Fruit fly (Drosophila melanogaster): ENCODE measurements around the gene CG6171.

CG6171 gene

DNA sequence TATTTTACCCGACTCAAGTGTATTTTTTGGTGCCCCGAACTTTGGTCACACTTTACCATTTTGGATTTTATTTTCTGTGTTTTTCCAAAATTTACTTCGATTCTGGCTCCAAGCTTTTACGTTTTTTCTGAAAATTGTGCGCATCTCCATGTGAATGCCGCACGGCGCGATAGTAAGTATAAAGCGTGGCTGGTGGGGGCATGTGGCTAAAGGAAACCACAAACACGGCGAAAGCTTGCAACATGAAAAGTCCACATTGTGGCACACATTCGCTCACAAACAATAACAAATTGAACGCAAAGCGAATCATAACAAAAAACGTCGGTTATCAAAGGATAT is 42.9 kb downstream of the CG6171 start, which contains the start of gene ear (continued):
- TF ChIP-seq CG7357 (GFP tag; IDR thresholded peaks at IDR 0.05) = no peak
- TF ChIP-seq nmo (GFP tag; optimal IDR thresholded peaks at IDR 0.05) = no peak
- no peak for TF ChIP-seq gcm (GFP tag; optimal IDR thresholded peaks at IDR 0.05)
- TF ChIP-seq CG16815 (GFP tag; optimal IDR thresholded peaks at IDR 0.05) = no peak
- TF ChIP-seq CG4282 (GFP tag; optimal IDR thresholded peaks at IDR 0.05) = no peak
- peak; percentile 0 for TF ChIP-seq Sin3A (optimal IDR thresholded peaks at IDR 0.05)
- no peak for TF ChIP-seq CG2116 (GFP tag; optimal IDR thresholded peaks at IDR 0.05)
- no peak for TF ChIP-seq aop (GFP tag; IDR thresholded peaks at IDR 0.05)
- TF ChIP-seq stc (GFP tag; IDR thresholded peaks at IDR 0.05) = no peak
- TF ChIP-seq CG2129 (GFP tag; IDR thresholded peaks at IDR 0.05; ENCODE audit: partially characterized antibody) = no peak
- TF ChIP-seq yki (optimal IDR thresholded peaks at IDR 0.05) = no peak
- TF ChIP-seq CG30403 (GFP tag; optimal IDR thresholded peaks at IDR 0.05) = no peak
- no peak for TF ChIP-seq Blimp-1 (GFP tag; optimal IDR thresholded peaks at IDR 0.05)
- no peak for TF ChIP-seq eyg (GFP tag; optimal IDR thresholded peaks at IDR 0.05)
- TF ChIP-seq CG13287 (GFP tag; IDR thresholded peaks at IDR 0.05; ENCODE audit: partially characterized antibody) = no peak
- TF ChIP-seq CG12155 (GFP tag; optimal IDR thresholded peaks at IDR 0.05) = no peak
- no peak for TF ChIP-seq scrt (GFP tag; optimal IDR thresholded peaks at IDR 0.05)
- TF ChIP-seq CG12942 (GFP tag; optimal IDR thresholded peaks at IDR 0.05) = no peak
- no peak for TF ChIP-seq D (optimal IDR thresholded peaks at IDR 0.05)
- TF ChIP-seq D (GFP tag; optimal IDR thresholded peaks at IDR 0.05) = no peak
- no peak for TF ChIP-seq CG9817 (tag; optimal IDR thresholded peaks at IDR 0.05)
- TF ChIP-seq Neu2 (GFP tag; optimal IDR thresholded peaks at IDR 0.05; ENCODE audit: borderline replicate concordance) = no peak
- no peak for TF ChIP-seq CG2199 (GFP tag; IDR thresholded peaks at IDR 0.05)
- peak; percentile 50 for TF ChIP-seq pzg (GFP tag; optimal IDR thresholded peaks at IDR 0.05)
- TF ChIP-seq wdn (GFP tag; IDR thresholded peaks at IDR 0.05) = no peak
- TF ChIP-seq CG8290 (GFP tag; optimal IDR thresholded peaks at IDR 0.05) = no peak
- no peak for TF ChIP-seq CG8290 (tag; optimal IDR thresholded peaks at IDR 0.05)
- TF ChIP-seq CG12104 (GFP tag; optimal IDR thresholded peaks at IDR 0.05) = no peak
- TF ChIP-seq CG10979 (tag; optimal IDR thresholded peaks at IDR 0.05) = no peak
- no peak for TF ChIP-seq CG13296 (GFP tag; optimal IDR thresholded peaks at IDR 0.05)
- TF ChIP-seq en (GFP tag; optimal IDR thresholded peaks at IDR 0.05) = no peak
- no peak for TF ChIP-seq gcm2 (GFP tag; optimal IDR thresholded peaks at IDR 0.05)
- TF ChIP-seq CG3995 (GFP tag; optimal IDR thresholded peaks at IDR 0.05) = no peak
- TF ChIP-seq Nf-YA (GFP tag; IDR thresholded peaks at IDR 0.05) = no peak
- TF ChIP-seq inv (GFP tag; IDR thresholded peaks at IDR 0.05; ENCODE audit: partially characterized antibody) = no peak

DNA sequence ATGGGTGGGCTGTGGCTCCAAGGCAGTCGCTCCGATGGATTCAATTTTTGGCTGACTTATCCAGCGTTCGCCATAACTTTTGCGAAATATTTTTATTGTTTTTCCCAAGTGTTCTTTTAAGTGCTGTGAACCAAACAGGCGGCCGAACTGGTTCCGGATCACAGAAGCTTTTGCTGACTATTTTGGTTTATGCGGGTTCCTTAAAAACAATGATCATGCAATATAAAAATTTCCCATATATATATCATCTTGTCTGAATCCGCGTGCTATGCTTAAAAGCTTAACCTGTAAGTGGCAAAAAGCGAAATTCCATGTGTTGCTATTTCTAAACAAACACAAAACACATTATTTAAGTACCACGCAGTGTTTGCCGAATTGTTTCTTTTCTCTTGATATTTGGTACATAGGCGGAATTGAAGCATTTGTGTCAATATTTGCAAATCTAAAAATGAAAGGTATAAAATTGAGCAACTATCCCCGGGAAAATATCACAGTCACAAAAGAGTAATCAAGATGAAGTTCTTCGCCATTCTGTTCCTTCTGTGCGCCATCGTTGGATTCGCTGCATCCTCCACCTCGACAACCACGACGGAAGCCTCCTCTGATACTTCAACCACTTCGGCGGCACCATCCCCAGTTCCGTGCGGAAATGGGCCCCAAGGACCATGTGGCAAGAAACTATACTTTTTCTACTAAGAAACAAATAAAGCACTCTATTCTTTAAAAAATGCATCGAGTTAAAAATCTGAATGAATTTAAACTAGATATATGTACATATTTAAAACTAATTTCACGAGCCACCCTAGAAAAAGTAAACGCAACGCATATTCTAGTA is 43.5 kb downstream of the CG6171 start, which contains the start of the genes CG6276 and CG44040:
Gene CG6276 (minus strand): TSS at position 158 of the 835 bp plus-strand sequence.
Gene CG44040 (plus strand): TSS at position 467 of the 835 bp plus-strand sequence.
- TF ChIP-seq yki (optimal IDR thresholded peaks at IDR 0.05) (no peak), CG7839 (tag; optimal IDR thresholded peaks at IDR 0.05) (peak; percentile 54), CG6689 (GFP tag; IDR thresholded peaks at IDR 0.05) (peak; percentile 74), sna (GFP tag; IDR thresholded peaks at IDR 0.05; ENCODE audit: partially characterized antibody) (no peak), sqz (GFP tag; optimal IDR thresholded peaks at IDR 0.05) (no peak), vnd (GFP tag; IDR thresholded peaks at IDR 0.05; ENCODE audit: partially characterized antibody) (no peak), Blimp-1 (GFP tag; optimal IDR thresholded peaks at IDR 0.05) (peak; percentile 13), trem (tag; optimal IDR thresholded peaks at IDR 0.05) (peak; percentile 27), CG2889 (GFP tag; IDR thresholded peaks at IDR 0.05) (no peak), mam (GFP tag; optimal IDR thresholded peaks at IDR 0.05) (peak; percentile 26), Myb (GFP tag; optimal IDR thresholded peaks at IDR 0.05) (no peak), HLHmδ (GFP tag; optimal IDR thresholded peaks at IDR 0.05) (no peak), BEAF-32 (GFP tag; optimal IDR thresholded peaks at IDR 0.05) (peak; percentile 24), Ssrp (tag; optimal IDR thresholded peaks at IDR 0.05) (peak; percentile 22), Hmr (GFP tag; optimal IDR thresholded peaks at IDR 0.05) (peak; percentile 64), CG10274 (GFP tag; optimal IDR thresholded peaks at IDR 0.05) (peak; percentile 47), YL-1 (GFP tag; optimal IDR thresholded peaks at IDR 0.05) (peak; percentile 6), CG6683 (GFP tag; optimal IDR thresholded peaks at IDR 0.05) (peak; percentile 0), Hand (GFP tag; optimal IDR thresholded peaks at IDR 0.05) (peak; percentile 57)

All from whole organism, embryonic.